Worm (Caenorhabditis elegans) whole organism, early embryonic: ENCODE measurements around the gene nadk-1.
A peak's percentile ranks its signal among the peaks of the same experiment; 100 is the strongest.

Experiments used
- B0310.2 ChIP-seq: sonication (generic microtip); optimal IDR thresholded peaks from 2 replicates; lab custom pipeline; 2016; ENCODE audit warnings: mild to moderate bottlenecking, missing genetic modification characterization, missing compliant biosample characterization
- F13C5.2 ChIP-seq: sonication (generic microtip); optimal IDR thresholded peaks from 2 replicates; lab custom pipeline; 2017; ENCODE audit warnings: mild to moderate bottlenecking, missing genetic modification characterization, inconsistent platforms, missing compliant biosample characterization
- aly-1 ChIP-seq: sonication (generic microtip); optimal IDR thresholded peaks from 2 replicates; lab custom pipeline; 2016; ENCODE audit warnings: missing genetic modification characterization, missing compliant biosample characterization
- ama-1 ChIP-seq: fragments of 150-350 bp; optimal IDR thresholded peaks from 2 replicates; lab custom pipeline; 2014
- ceh-13 ChIP-seq: fragments of 200-800 bp; sonication (Bioruptor generic); optimal IDR thresholded peaks from 2 replicates; lab custom pipeline; 2018; ENCODE audit warnings: mild to moderate bottlenecking, missing genetic modification characterization, missing compliant biosample characterization
- ceh-36 ChIP-seq: sonication (generic microtip); optimal IDR thresholded peaks from 2 replicates; lab custom pipeline; 2016; ENCODE audit warnings: missing genetic modification characterization, inconsistent platforms, missing compliant biosample characterization
- ets-7 ChIP-seq: sonication (generic microtip); optimal IDR thresholded peaks from 2 replicates; lab custom pipeline; 2016; ENCODE audit warnings: missing genotype, missing genetic modification characterization, missing compliant biosample characterization
- flt-1 ChIP-seq: fragments of 200-800 bp; sonication (Bioruptor generic); IDR thresholded peaks from 2 replicates; pipeline ENCODE4 v1.3.6; 2022; ENCODE audit warnings: missing genetic modification characterization, missing compliant biosample characterization
- hmbx-1 ChIP-seq: sonication (generic microtip); optimal IDR thresholded peaks from 2 replicates; lab custom pipeline; 2016; ENCODE audit warnings: mild to moderate bottlenecking, missing genetic modification characterization, missing compliant biosample characterization
- hmg-4 ChIP-seq: fragments of 200-800 bp; sonication (Bioruptor generic); optimal IDR thresholded peaks from 2 replicates; lab custom pipeline; 2018; ENCODE audit warnings: mild to moderate bottlenecking, missing genetic modification characterization, missing compliant biosample characterization
- hnd-1 ChIP-seq: sonication (generic microtip); optimal IDR thresholded peaks from 2 replicates; lab custom pipeline; 2016; ENCODE audit warnings: missing genetic modification characterization, missing compliant biosample characterization
- pes-1 ChIP-seq: fragments of 200-800 bp; sonication (Bioruptor generic); IDR thresholded peaks from 2 replicates; pipeline ENCODE4 v1.3.6; 2022; ENCODE audit warnings: missing genetic modification reagents, missing genetic modification characterization, missing compliant biosample characterization
- scrt-1 ChIP-seq: fragments of 200-800 bp; sonication (Bioruptor generic); IDR thresholded peaks from 2 replicates; pipeline ENCODE4 v1.3.6; 2022; ENCODE audit warnings: missing genetic modification characterization, missing compliant biosample characterization
- sea-1 ChIP-seq: fragments of 200-800 bp; sonication (Bioruptor generic); conservative IDR thresholded peaks from 2 replicates; pipeline ENCODE4 v1.3.6; 2022; ENCODE audit warnings: missing genetic modification characterization, missing compliant biosample characterization
- tbx-11 ChIP-seq: fragments of 200-800 bp; sonication (Bioruptor generic); IDR thresholded peaks from 2 replicates; pipeline ENCODE4 v1.3.6; 2022; ENCODE audit warnings: missing genetic modification characterization, missing compliant biosample characterization
- tbx-37 ChIP-seq: fragments of 200-800 bp; sonication (Bioruptor generic); conservative IDR thresholded peaks from 2 replicates; pipeline ENCODE4 v1.3.6; 2022; ENCODE audit warnings: missing genetic modification reagents, missing genetic modification characterization, missing compliant biosample characterization
- tra-4 ChIP-seq: sonication (generic microtip); optimal IDR thresholded peaks from 2 replicates; lab custom pipeline; 2017; ENCODE audit warnings: missing genetic modification characterization, missing compliant biosample characterization

Gene nadk-1

DNA sequence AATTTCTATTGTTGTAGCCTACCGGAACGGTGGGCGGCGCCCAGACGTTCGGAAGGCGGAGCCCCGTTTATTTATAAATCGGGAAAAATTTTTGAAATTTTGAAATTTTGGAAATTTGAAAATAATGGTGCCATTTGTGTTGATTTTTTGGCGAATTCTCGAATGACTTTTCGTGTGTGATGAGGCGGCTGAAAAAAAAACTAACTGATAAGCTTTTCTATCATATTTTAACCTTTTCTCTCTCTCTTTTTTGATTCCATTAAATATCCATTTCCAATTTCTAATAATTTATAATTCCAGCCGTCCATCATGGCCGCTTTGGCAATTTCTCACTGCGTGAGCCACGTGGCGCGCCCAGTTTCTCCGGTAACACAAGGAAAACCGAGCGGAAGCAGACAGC is at the start of gene nadk-1:
nadk-1 (plus strand) TSS at position 301 of the 400 bp plus-strand sequence.
- TF ChIP-seq flt-1 (GFP tag; lab: Robert Waterston, UW) (no peak), tbx-37 (GFP tag; lab: Robert Waterston, UW) (no peak), ets-7 (tag; lab: Kevin White, UChicago) (no peak), aly-1 (tag; lab: Kevin White, UChicago) (no peak), ama-1 (lab: Kevin White, UChicago) (no peak), hnd-1 (no peak), tra-4 (tag; lab: Kevin White, UChicago) (no peak), sea-1 (GFP tag; lab: Robert Waterston, UW) (no peak), tbx-11 (GFP tag; lab: Robert Waterston, UW) (no peak), scrt-1 (GFP tag; lab: Robert Waterston, UW) (no peak)

DNA sequence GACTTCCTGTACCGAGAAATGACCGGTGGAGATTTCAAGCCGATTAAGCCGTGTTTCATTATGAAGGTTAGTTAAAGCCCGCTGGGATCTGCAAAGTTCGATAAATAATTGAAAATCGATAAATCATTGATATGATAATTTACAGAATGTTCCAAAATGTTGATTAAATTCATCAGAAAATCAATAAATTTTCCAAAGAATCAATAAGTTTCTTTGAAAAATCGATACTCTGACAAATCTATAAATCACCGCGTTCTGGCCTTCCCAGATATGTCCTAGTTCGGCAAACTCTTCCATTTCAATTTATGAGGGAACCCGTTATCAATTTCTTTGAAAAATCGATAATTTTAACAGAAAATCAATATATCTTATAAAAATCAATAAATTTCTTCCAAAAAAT is 49.4 kb upstream of the nadk-1 start:
- no peak for TF ChIP-seq ceh-13
- no peak for TF ChIP-seq B0310.2 (tag; lab: Kevin White, UChicago)

DNA sequence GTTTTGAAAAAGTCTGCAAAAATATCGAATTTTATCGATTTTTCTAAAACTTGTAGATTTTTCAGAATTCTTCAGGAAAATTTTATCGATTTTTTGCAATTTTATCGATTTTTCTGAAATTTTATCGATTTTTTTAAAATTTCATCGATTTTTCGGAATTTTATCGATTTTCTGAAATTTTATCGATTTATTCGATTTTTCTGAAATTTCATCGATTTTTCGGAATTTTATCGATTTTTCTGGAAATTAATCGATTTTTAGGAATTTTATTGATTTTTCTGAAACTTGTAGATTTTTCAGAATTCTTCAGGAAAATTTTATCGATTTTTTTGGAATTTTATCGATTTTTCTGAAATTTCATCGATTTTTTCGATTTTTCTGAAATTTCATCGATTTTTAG is 48.7 kb upstream of the nadk-1 start:
- no peak for TF ChIP-seq hmg-4 (GFP tag; lab: Kevin White, UChicago)
- TF ChIP-seq sea-1 (GFP tag; lab: Robert Waterston, UW), result no peak
- no peak for TF ChIP-seq ets-7 (tag; lab: Kevin White, UChicago)
- TF ChIP-seq ceh-36, result no peak
- no peak for TF ChIP-seq B0310.2 (tag; lab: Kevin White, UChicago)
- TF ChIP-seq F13C5.2 (tag; lab: Kevin White, UChicago), result no peak
- no peak for TF ChIP-seq aly-1 (tag; lab: Kevin White, UChicago)
- TF ChIP-seq pes-1 (GFP tag; lab: Robert Waterston, UW), result no peak
- no peak for TF ChIP-seq tra-4 (tag; lab: Kevin White, UChicago)
- TF ChIP-seq flt-1 (GFP tag; lab: Robert Waterston, UW), result no peak
- no peak for TF ChIP-seq tbx-37 (GFP tag; lab: Robert Waterston, UW)
- no peak for TF ChIP-seq ama-1 (lab: Kevin White, UChicago)
- no peak for TF ChIP-seq hmbx-1 (tag; lab: Kevin White, UChicago)

DNA sequence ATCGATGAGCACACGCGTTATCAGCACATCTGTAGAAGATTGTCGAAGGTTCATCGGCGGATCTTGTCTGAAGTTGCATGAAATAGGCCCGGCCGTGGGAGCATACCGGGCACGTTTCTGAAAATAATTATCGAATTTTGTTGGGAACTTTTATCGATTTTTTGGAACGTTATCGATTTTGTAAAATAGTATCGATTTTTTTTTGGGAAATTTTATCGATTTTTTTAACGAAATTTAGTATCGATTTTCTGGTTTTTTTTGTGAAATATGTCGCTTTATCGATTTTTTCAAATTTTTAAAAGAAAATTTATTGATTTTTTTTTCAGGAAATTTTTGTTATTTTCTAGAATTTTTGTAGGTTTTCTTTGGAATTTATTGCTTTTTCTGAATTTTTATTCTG is 48.2 kb upstream of the nadk-1 start:
- no peak for TF ChIP-seq sea-1 (GFP tag; lab: Robert Waterston, UW)
- no peak for TF ChIP-seq F13C5.2 (tag; lab: Kevin White, UChicago)
- no peak for TF ChIP-seq tbx-37 (GFP tag; lab: Robert Waterston, UW)
- TF ChIP-seq tra-4 (tag; lab: Kevin White, UChicago), result no peak
- TF ChIP-seq flt-1 (GFP tag; lab: Robert Waterston, UW), result no peak

DNA sequence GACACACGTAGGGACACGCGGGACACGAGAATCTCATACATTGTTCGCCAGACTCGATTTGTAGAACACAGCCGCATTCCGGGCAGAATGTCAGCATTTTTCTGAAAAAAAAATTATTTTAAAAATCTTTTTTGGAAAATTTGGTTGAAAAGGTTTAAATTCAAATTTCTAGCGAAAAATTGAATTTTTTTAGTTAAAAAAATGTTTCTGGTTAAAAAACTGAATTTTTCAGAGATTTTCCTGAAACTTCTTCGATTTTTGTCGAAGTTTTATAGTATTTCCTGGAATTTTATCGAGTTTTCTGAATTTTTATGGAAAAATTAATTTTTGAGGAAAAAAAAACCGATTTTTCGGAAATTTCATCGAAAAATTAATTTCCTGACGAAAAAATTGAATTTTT is 46.9 kb upstream of the nadk-1 start, which contains the start of gene rpc-11:
rpc-11 (minus strand) TSS at position 101 of the 400 bp plus-strand sequence.
- no peak for TF ChIP-seq F13C5.2 (tag; lab: Kevin White, UChicago)
- TF ChIP-seq ama-1 (lab: Kevin White, UChicago), result no peak
- TF ChIP-seq hmg-4 (GFP tag; lab: Kevin White, UChicago), result no peak
- TF ChIP-seq pes-1 (GFP tag; lab: Robert Waterston, UW), result no peak
- TF ChIP-seq aly-1 (tag; lab: Kevin White, UChicago), result no peak
- no peak for TF ChIP-seq tbx-11 (GFP tag; lab: Robert Waterston, UW)
- no peak for TF ChIP-seq ceh-13
- no peak for TF ChIP-seq flt-1 (GFP tag; lab: Robert Waterston, UW)
- no peak for TF ChIP-seq scrt-1 (GFP tag; lab: Robert Waterston, UW)
- no peak for TF ChIP-seq B0310.2 (tag; lab: Kevin White, UChicago)
- no peak for TF ChIP-seq tra-4 (tag; lab: Kevin White, UChicago)
- no peak for TF ChIP-seq tbx-37 (GFP tag; lab: Robert Waterston, UW)
- no peak for TF ChIP-seq ceh-36
- no peak for TF ChIP-seq ets-7 (tag; lab: Kevin White, UChicago)

DNA sequence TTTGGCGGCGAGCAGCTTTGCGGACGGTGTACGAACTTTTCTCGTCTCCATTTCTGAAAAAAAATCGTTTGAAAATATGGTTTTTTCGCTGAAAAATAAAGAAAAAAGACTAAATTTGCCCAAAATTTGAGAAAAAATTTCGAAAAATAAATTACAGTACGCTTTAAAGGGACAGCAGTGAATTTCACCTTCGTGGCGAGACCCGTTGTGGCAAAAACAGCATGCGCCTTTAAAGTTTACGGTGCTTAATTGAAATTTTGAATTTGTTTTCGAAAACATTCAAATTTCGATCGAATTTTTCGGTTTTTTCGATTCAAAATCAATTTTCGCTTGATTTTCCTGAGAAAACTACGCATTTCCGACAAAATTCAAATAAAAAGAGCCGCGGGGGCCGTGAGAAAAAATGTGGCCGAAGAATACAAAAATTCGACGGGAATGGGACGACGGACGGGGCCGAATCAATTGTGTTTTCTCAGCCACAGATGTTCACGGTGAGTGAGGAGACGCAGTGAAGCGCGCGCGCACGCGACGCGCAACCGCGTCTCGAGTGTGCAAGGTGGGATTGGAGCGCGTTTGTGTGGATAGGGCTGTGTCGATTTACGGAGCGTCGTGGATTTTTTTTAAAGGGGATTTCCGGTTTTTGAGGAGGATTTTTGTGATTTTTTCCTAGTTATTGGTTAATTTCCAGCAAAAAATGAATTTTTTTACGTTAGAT is 36.9 kb upstream of the nadk-1 start, which contains the start of gene Y77E11A.7:
Y77E11A.7 (minus strand) TSS at position 55 of the 715 bp plus-strand sequence.
- TF ChIP-seq F13C5.2 (tag; lab: Kevin White, UChicago) (peak; percentile 79), aly-1 (tag; lab: Kevin White, UChicago) (peak; percentile 9), B0310.2 (tag; lab: Kevin White, UChicago) (no peak), hmg-4 (GFP tag; lab: Kevin White, UChicago) (peak; percentile 56), pes-1 (GFP tag; lab: Robert Waterston, UW) (no peak; the same call in 1 of the 2 replicates), sea-1 (GFP tag; lab: Robert Waterston, UW) (peak; percentile 62), ama-1 (lab: Kevin White, UChicago) (no peak), scrt-1 (GFP tag; lab: Robert Waterston, UW) (0 out of 2 replicates have a peak, but pooled peaks have one; percentile 9), flt-1 (GFP tag; lab: Robert Waterston, UW) (peak; percentile 56; the same call in 1 of the 2 replicates)

DNA sequence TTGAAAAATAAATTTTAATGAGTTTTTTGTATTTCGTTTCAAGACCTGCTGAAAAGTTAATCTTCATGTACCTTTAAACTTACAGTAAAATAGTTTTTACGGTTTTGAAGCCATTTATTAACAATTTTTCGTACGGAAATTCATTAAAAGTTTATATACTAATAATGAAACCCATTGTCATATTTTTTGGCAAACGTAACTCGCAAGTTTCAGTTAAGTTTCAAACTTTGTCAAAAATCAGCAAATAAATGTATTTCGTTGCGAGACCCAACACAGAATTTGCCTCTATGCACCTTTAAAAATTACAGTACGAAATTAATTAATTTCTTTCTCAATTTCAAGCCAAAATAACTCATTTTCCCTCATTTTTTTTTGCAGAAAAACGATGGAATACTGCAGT is 36.3 kb upstream of the nadk-1 start, which contains the start of gene jtr-1:
jtr-1 (plus strand) TSS at position 327 of the 400 bp plus-strand sequence.
- no peak for TF ChIP-seq ceh-36
- TF ChIP-seq tbx-11 (GFP tag; lab: Robert Waterston, UW), result no peak
- TF ChIP-seq pes-1 (GFP tag; lab: Robert Waterston, UW), result no peak
- no peak for TF ChIP-seq ceh-13
- TF ChIP-seq sea-1 (GFP tag; lab: Robert Waterston, UW), result no peak
- no peak for TF ChIP-seq tra-4 (tag; lab: Kevin White, UChicago)
- no peak for TF ChIP-seq aly-1 (tag; lab: Kevin White, UChicago)
- no peak for TF ChIP-seq hnd-1
- no peak for TF ChIP-seq ets-7 (tag; lab: Kevin White, UChicago)
- TF ChIP-seq hmbx-1 (tag; lab: Kevin White, UChicago), result no peak
- no peak for TF ChIP-seq F13C5.2 (tag; lab: Kevin White, UChicago)
- TF ChIP-seq flt-1 (GFP tag; lab: Robert Waterston, UW), result no peak
- no peak for TF ChIP-seq ama-1 (lab: Kevin White, UChicago)
- no peak for TF ChIP-seq B0310.2 (tag; lab: Kevin White, UChicago)
- TF ChIP-seq scrt-1 (GFP tag; lab: Robert Waterston, UW), result no peak
- TF ChIP-seq hmg-4 (GFP tag; lab: Kevin White, UChicago), result no peak
- TF ChIP-seq tbx-37 (GFP tag; lab: Robert Waterston, UW), result no peak
